Worm (Caenorhabditis elegans) whole organism, L4 larva: ENCODE results near the gene cnt-2.

ENCODE experiments used
- D1046.2 ChIP-seq: fragments of 200-800 bp; sonication (Bioruptor generic); IDR thresholded peaks from 2 replicates; pipeline ENCODE4 v1.3.6; 2022; ENCODE audit warnings: missing genetic modification characterization, missing compliant biosample characterization
- F10B5.3 ChIP-seq: sonication (generic microtip); optimal IDR thresholded peaks from 2 replicates; lab custom pipeline; 2016; ENCODE audit warnings: mild to moderate bottlenecking, missing genetic modification characterization, missing compliant biosample characterization
- F37D6.2 ChIP-seq: sonication (generic microtip); optimal IDR thresholded peaks from 2 replicates; lab custom pipeline; 2016; ENCODE audit warnings: mild to moderate bottlenecking, missing genetic modification characterization, missing compliant biosample characterization
- F49E8.2 ChIP-seq: sonication (generic microtip); optimal IDR thresholded peaks from 2 replicates; lab custom pipeline; 2016; ENCODE audit warnings: missing compliant biosample characterization, mild to moderate bottlenecking, missing genetic modification characterization, borderline replicate concordance
- ZK337.2 ChIP-seq: fragments of 200-800 bp; sonication (Bioruptor generic); IDR thresholded peaks from 2 replicates; pipeline ENCODE4 v1.3.6; 2022; ENCODE audit warnings: missing genetic modification reagents, missing genetic modification characterization, missing compliant biosample characterization
- aha-1 ChIP-seq: fragments of 150-350 bp; peaks from one replicate; lab custom pipeline; 2014; ENCODE audit warnings: missing biosample characterization, missing genetic modification characterization
- aly-2 ChIP-seq: sonication (generic microtip); optimal IDR thresholded peaks from 2 replicates; lab custom pipeline; 2018; ENCODE audit warnings: missing biosample characterization, missing genetic modification characterization
- arid-1 ChIP-seq: fragments of 200-800 bp; sonication (Bioruptor generic); conservative IDR thresholded peaks from 2 replicates; pipeline ENCODE4 v1.3.6; 2022; ENCODE audit warnings: missing genetic modification reagents, missing genetic modification characterization, missing compliant biosample characterization
- ceh-32 ChIP-seq: sonication (generic microtip); optimal IDR thresholded peaks from 2 replicates; lab custom pipeline; 2016; ENCODE audit warnings: mild to moderate bottlenecking, missing genetic modification characterization, missing compliant biosample characterization; ENCODE audit not compliant: poor library complexity
- cey-2 ChIP-seq: sonication (generic microtip); optimal IDR thresholded peaks from 3 replicates; lab custom pipeline; 2017; ENCODE audit warnings: missing genetic modification characterization, mild to moderate bottlenecking, missing compliant biosample characterization, antibody characterized with exemption, borderline replicate concordance; ENCODE audit not compliant: insufficient read depth
- daf-19 ChIP-seq: fragments of 200-800 bp; sonication (Bioruptor generic); conservative IDR thresholded peaks from 2 replicates; pipeline ENCODE4 v1.3.6; 2022; ENCODE audit warnings: missing genetic modification characterization, missing compliant biosample characterization
- daf-8 ChIP-seq: fragments of 200-800 bp; sonication (Bioruptor generic); IDR thresholded peaks from 2 replicates; pipeline ENCODE4 v1.3.6; 2022; ENCODE audit warnings: missing genetic modification characterization, missing compliant biosample characterization
- dmd-6 ChIP-seq: fragments of 200-800 bp; sonication (Bioruptor generic); IDR thresholded peaks from 2 replicates; pipeline ENCODE4 v1.3.6; 2022; ENCODE audit warnings: missing genetic modification reagents, missing genetic modification characterization, missing compliant biosample characterization
- dpl-1 ChIP-seq: fragments of 150-350 bp; optimal IDR thresholded peaks from 2 replicates; lab custom pipeline; 2014; ENCODE audit warnings: missing biosample characterization, missing genetic modification reagents, missing genetic modification characterization
- duxl-1 ChIP-seq: sonication (generic microtip); optimal IDR thresholded peaks from 2 replicates; lab custom pipeline; 2016; ENCODE audit warnings: mild to moderate bottlenecking, missing genetic modification characterization, moderate library complexity, missing compliant biosample characterization; ENCODE audit not compliant: poor library complexity
- dve-1 ChIP-seq: sonication (generic microtip); optimal IDR thresholded peaks from 2 replicates; lab custom pipeline; 2017; ENCODE audit warnings: antibody characterized with exemption, mild to moderate bottlenecking, missing genetic modification characterization, missing compliant biosample characterization; ENCODE audit not compliant: insufficient read depth
- egl-27 ChIP-seq: sonication (generic microtip); optimal IDR thresholded peaks from 3 replicates; lab custom pipeline; 2017; ENCODE audit warnings: missing biosample characterization, missing genetic modification reagents, missing genetic modification characterization
- hif-1 ChIP-seq, 2 experiments: sonication (generic microtip); optimal IDR thresholded peaks; 2 replicates each; lab custom pipeline; 2016 to 2017; ENCODE audit warnings: missing compliant biosample characterization in 2 of 2, missing genetic modification characterization in 2 of 2, missing genetic modification reagents in 2 of 2, missing genotype in 2 of 2, mild to moderate bottlenecking in 1 of 2
- hlh-11 ChIP-seq: fragments of 200-800 bp; sonication (Bioruptor generic); optimal IDR thresholded peaks from 2 replicates; lab custom pipeline; 2018; ENCODE audit warnings: mild to moderate bottlenecking, missing genetic modification characterization, missing compliant biosample characterization
- jun-1 ChIP-seq: fragments of 150-350 bp; optimal IDR thresholded peaks from 2 replicates; lab custom pipeline; 2014; ENCODE audit warnings: missing biosample characterization, missing genetic modification reagents, missing genetic modification characterization
- lin-15B ChIP-seq: fragments of 150-350 bp; sonication (generic microtip); optimal IDR thresholded peaks from 3 replicates; lab custom pipeline; 2014; ENCODE audit warnings: missing biosample characterization, missing genetic modification characterization
- lin-39 ChIP-seq: fragments of 150-350 bp; optimal IDR thresholded peaks from 2 replicates; lab custom pipeline; 2014; ENCODE audit warnings: missing biosample characterization, missing genetic modification reagents, missing genetic modification characterization
- lir-3 ChIP-seq: sonication (generic microtip); optimal IDR thresholded peaks from 2 replicates; lab custom pipeline; 2016; ENCODE audit warnings: mild to moderate bottlenecking, missing genetic modification characterization, missing compliant biosample characterization
- lsy-2 ChIP-seq, 2 experiments: fragments of 150-350 bp in 1 of 2; sonication (generic microtip) in 1 of 2; optimal IDR thresholded peaks; 2 replicates each; lab custom pipeline; 2014 to 2017; ENCODE audit warnings: missing biosample characterization in 2 of 2, missing genetic modification characterization in 2 of 2
- madf-9 ChIP-seq: fragments of 200-800 bp; sonication (Bioruptor generic); conservative IDR thresholded peaks from 2 replicates; pipeline ENCODE4 v1.3.6; 2022; ENCODE audit warnings: missing genetic modification reagents, missing genetic modification characterization, missing compliant biosample characterization
- mes-2 ChIP-seq: sonication (generic microtip); optimal IDR thresholded peaks from 2 replicates; lab custom pipeline; 2016; ENCODE audit warnings: missing genotype, mild to moderate bottlenecking, missing genetic modification characterization, missing compliant biosample characterization; ENCODE audit not compliant: poor library complexity, severe bottlenecking
- nhr-10 ChIP-seq: fragments of 150-350 bp; optimal IDR thresholded peaks from 2 replicates; lab custom pipeline; 2014; ENCODE audit warnings: missing biosample characterization, missing genetic modification characterization
- nhr-102 ChIP-seq: sonication (generic microtip); optimal IDR thresholded peaks from 2 replicates; lab custom pipeline; 2016; ENCODE audit warnings: mild to moderate bottlenecking, missing genetic modification characterization, moderate library complexity, missing compliant biosample characterization
- nhr-11 ChIP-seq: fragments of 150-350 bp; optimal IDR thresholded peaks from 2 replicates; lab custom pipeline; 2014; ENCODE audit warnings: missing biosample characterization, missing genetic modification characterization
- nhr-237 ChIP-seq: sonication (generic microtip); optimal IDR thresholded peaks from 2 replicates; lab custom pipeline; 2017; ENCODE audit warnings: missing biosample characterization, missing genetic modification characterization
- nhr-25 ChIP-seq: sonication (generic microtip); optimal IDR thresholded peaks from 2 replicates; lab custom pipeline; 2017; ENCODE audit warnings: missing genetic modification characterization, mild to moderate bottlenecking, missing compliant biosample characterization, antibody characterized with exemption, moderate library complexity, borderline replicate concordance; ENCODE audit not compliant: insufficient read depth
- nhr-28 ChIP-seq: fragments of 150-350 bp; optimal IDR thresholded peaks from 2 replicates; lab custom pipeline; 2014; ENCODE audit warnings: missing biosample characterization, missing genetic modification characterization
- nhr-41 ChIP-seq: fragments of 200-800 bp; sonication (Bioruptor generic); IDR thresholded peaks from 2 replicates; pipeline ENCODE4 v1.3.6; 2022; ENCODE audit warnings: missing genetic modification reagents, missing genetic modification characterization, missing compliant biosample characterization
- nhr-42 ChIP-seq: fragments of 200-800 bp; sonication (Bioruptor generic); IDR thresholded peaks from 2 replicates; pipeline ENCODE4 v1.3.6; 2022; ENCODE audit warnings: missing genetic modification characterization, missing compliant biosample characterization
- nhr-48 ChIP-seq: sonication (generic microtip); optimal IDR thresholded peaks from 2 replicates; lab custom pipeline; 2016; ENCODE audit warnings: mild to moderate bottlenecking, missing genetic modification characterization, missing compliant biosample characterization
- nhr-6 ChIP-seq: fragments of 150-350 bp; optimal IDR thresholded peaks from 2 replicates; lab custom pipeline; 2014; ENCODE audit warnings: missing biosample characterization, missing genetic modification characterization
- nhr-77 ChIP-seq: fragments of 150-350 bp; optimal IDR thresholded peaks from 2 replicates; lab custom pipeline; 2014; ENCODE audit warnings: missing biosample characterization, missing genetic modification characterization
- pha-4 ChIP-seq, 2 experiments: fragments of 150-350 bp in 1 of 2; fragments of 200-800 bp in 1 of 2; sonication (Bioruptor generic) in 1 of 2; IDR thresholded peaks in 1 of 2; optimal IDR thresholded peaks in 1 of 2; 2 replicates each; pipeline versions ENCODE4 v1.3.6 to Lab custom; 2014 to 2022; ENCODE audit warnings: missing genetic modification characterization in 2 of 2, missing genetic modification reagents in 2 of 2, missing biosample characterization in 1 of 2, missing compliant biosample characterization in 1 of 2
- php-3 ChIP-seq: fragments of 200-800 bp; sonication (Bioruptor generic); IDR thresholded peaks from 2 replicates; pipeline ENCODE4 v1.3.6; 2022; ENCODE audit warnings: missing genetic modification reagents, missing genetic modification characterization, missing compliant biosample characterization
- pqm-1 ChIP-seq: sonication (generic microtip); optimal IDR thresholded peaks from 2 replicates; lab custom pipeline; 2017; ENCODE audit warnings: missing biosample characterization, missing genetic modification characterization
- sdz-12 ChIP-seq: fragments of 200-800 bp; sonication (Bioruptor generic); optimal IDR thresholded peaks from 2 replicates; lab custom pipeline; 2018; ENCODE audit warnings: mild to moderate bottlenecking, missing genetic modification characterization, missing compliant biosample characterization
- set-16 ChIP-seq: fragments of 200-800 bp; sonication (Bioruptor generic); IDR thresholded peaks from 2 replicates; pipeline ENCODE4 v1.3.6; 2022; ENCODE audit warnings: missing genetic modification reagents, missing genetic modification characterization, missing compliant biosample characterization
- skn-1 ChIP-seq: fragments of 150-350 bp; optimal IDR thresholded peaks from 2 replicates; lab custom pipeline; 2014; ENCODE audit warnings: missing biosample characterization, missing genetic modification characterization
- snpc-1.2 ChIP-seq: fragments of 200-800 bp; sonication (Bioruptor generic); IDR thresholded peaks from 2 replicates; pipeline ENCODE4 v1.3.6; 2022; ENCODE audit warnings: missing genetic modification reagents, missing genetic modification characterization, missing compliant biosample characterization
- snpc-4 ChIP-seq: fragments of 150-350 bp; optimal IDR thresholded peaks from 2 replicates; lab custom pipeline; 2014; ENCODE audit warnings: missing biosample characterization, missing genetic modification characterization
- spr-1 ChIP-seq: sonication (generic microtip); optimal IDR thresholded peaks from 2 replicates; lab custom pipeline; 2016; ENCODE audit warnings: mild to moderate bottlenecking, missing genetic modification characterization, missing compliant biosample characterization
- spr-3 ChIP-seq: fragments of 200-800 bp; sonication (Bioruptor generic); optimal IDR thresholded peaks from 2 replicates; lab custom pipeline; 2018; ENCODE audit warnings: mild to moderate bottlenecking, missing genetic modification characterization, missing compliant biosample characterization
- unc-130 ChIP-seq: sonication (generic microtip); optimal IDR thresholded peaks from 2 replicates; lab custom pipeline; 2016; ENCODE audit warnings: missing genetic modification reagents, missing genetic modification characterization, missing compliant biosample characterization
- ztf-11 ChIP-seq: fragments of 150-350 bp; optimal IDR thresholded peaks from 2 replicates; lab custom pipeline; 2014; ENCODE audit warnings: missing biosample characterization, missing genetic modification characterization
- ztf-7 ChIP-seq: fragments of 150-350 bp; optimal IDR thresholded peaks from 2 replicates; lab custom pipeline; 2014; ENCODE audit warnings: missing biosample characterization, missing genetic modification characterization

The cnt-2 gene

ce11 chrIII:10621208-10621607 is 33.6 kb upstream of the cnt-2 start, which contains the start of the genes lron-10 and hpr-9 (continued):
- 0 out of 2 replicates have a peak, but pooled peaks have one; percentile 34 for TF ChIP-seq arid-1 (GFP tag; lab: Robert Waterston, UW)
- TF ChIP-seq spr-3, result no peak
- no peak for TF ChIP-seq ceh-32 (tag; lab: Kevin White, UChicago)
- peak in 1 of 2 experiments; percentile 90 for TF ChIP-seq lsy-2 (tag; optimal IDR thresholded peaks at IDR 0.05; lab: Kevin White, UChicago)
- no peak for TF ChIP-seq nhr-42 (GFP tag; lab: Robert Waterston, UW)
- no peak for TF ChIP-seq lir-3 (tag; lab: Kevin White, UChicago)
- no peak for TF ChIP-seq nhr-41 (GFP tag; lab: Robert Waterston, UW)
- no peak for TF ChIP-seq egl-27
- TF ChIP-seq snpc-1.2, result no peak
- no peak for TF ChIP-seq jun-1 (tag; lab: Kevin White, UChicago)
- TF ChIP-seq nhr-102 (tag; lab: Kevin White, UChicago), result peak; percentile 83
- no peak for TF ChIP-seq skn-1 (tag; lab: Kevin White, UChicago)
- peak; percentile 57 for TF ChIP-seq F49E8.2 (tag; lab: Kevin White, UChicago)
- no peak for TF ChIP-seq nhr-11 (tag; lab: Kevin White, UChicago)
- peak; percentile 94 for TF ChIP-seq ZK337.2 (GFP tag; lab: Robert Waterston, UW)
- TF ChIP-seq sdz-12, result peak; percentile 29
- TF ChIP-seq nhr-25 (tag; lab: Kevin White, UChicago), result no peak
- TF ChIP-seq nhr-10 (tag; lab: Kevin White, UChicago), result no peak
- no peak for TF ChIP-seq daf-19 (GFP tag; lab: Robert Waterston, UW)
- TF ChIP-seq unc-130 (GFP tag; lab: Kevin White, UChicago), result peak; percentile 93
- TF ChIP-seq dve-1 (tag; lab: Kevin White, UChicago), result peak; percentile 78
- peak; percentile 80 for TF ChIP-seq dmd-6 (GFP tag; lab: Robert Waterston, UW)
- TF ChIP-seq aha-1 (tag; lab: Kevin White, UChicago), result peak; percentile 86
- no peak for TF ChIP-seq pqm-1
- 0 out of 2 replicates have a peak, but pooled peaks have one; percentile 30 for TF ChIP-seq php-3
- TF ChIP-seq ztf-11 (tag; lab: Kevin White, UChicago), result no peak
- peak; percentile 99 for TF ChIP-seq mes-2 (tag; lab: Kevin White, UChicago)
- TF ChIP-seq cey-2 (tag; lab: Kevin White, UChicago), result no peak
- no peak for TF ChIP-seq snpc-4 (tag; lab: Kevin White, UChicago)
- TF ChIP-seq aly-2 (tag; lab: Kevin White, UChicago), result no peak
- TF ChIP-seq set-16 (GFP tag; lab: Robert Waterston, UW), result no peak
- peak; percentile 58 for TF ChIP-seq nhr-48 (tag; lab: Kevin White, UChicago)
- TF ChIP-seq nhr-77, result peak; percentile 23
- peak; percentile 86 for TF ChIP-seq duxl-1 (tag; lab: Kevin White, UChicago)
- TF ChIP-seq madf-9 (GFP tag; lab: Robert Waterston, UW), result peak; percentile 83; the same call in 1 of the 2 replicates
- TF ChIP-seq dpl-1, result peak; percentile 77
- TF ChIP-seq nhr-28, result peak; percentile 68
- no peak for TF ChIP-seq lin-15B (tag; lab: Kevin White, UChicago)
- no peak for TF ChIP-seq lin-39 (tag; lab: Kevin White, UChicago)
- TF ChIP-seq F10B5.3 (tag; lab: Kevin White, UChicago), result no peak
- TF ChIP-seq pha-4 (GFP tag; IDR thresholded peaks at IDR 0.05; lab: Robert Waterston, UW), result peak; percentile 60; the same call in 1 of the 2 replicates
- no peak for TF ChIP-seq pha-4 (tag; optimal IDR thresholded peaks at IDR 0.05; lab: Kevin White, UChicago)
- peak; percentile 19; the same call in 1 of the 2 replicates for TF ChIP-seq D1046.2
- TF ChIP-seq spr-1 (tag; lab: Kevin White, UChicago), result peak; percentile 52
- peak; percentile 86 for TF ChIP-seq hlh-11
- no peak for TF ChIP-seq daf-8 (GFP tag; lab: Robert Waterston, UW)
- TF ChIP-seq hif-1 (tag; optimal IDR thresholded peaks at IDR 0.05; lab: Kevin White, UChicago), result peak in 1 of 2 experiments; percentile 94
- peak; percentile 20 for TF ChIP-seq ztf-7 (tag; lab: Kevin White, UChicago)
- TF ChIP-seq nhr-6 (tag; lab: Kevin White, UChicago), result peak; percentile 18
- no peak for TF ChIP-seq nhr-237 (tag; lab: Kevin White, UChicago)
- TF ChIP-seq F37D6.2, result peak; percentile 12
